Worm (Caenorhabditis elegans) whole organism, L1 larva: ENCODE results near the gene F44B9.5.

Experiments used
- F16B12.6 ChIP-seq: fragments of 150-350 bp; optimal IDR thresholded peaks from 2 replicates; lab custom pipeline; 2014; ENCODE audit warnings: missing biosample characterization, missing genetic modification characterization
- Y116A8C.19 ChIP-seq: sonication (generic microtip); optimal IDR thresholded peaks from 2 replicates; lab custom pipeline; 2016; ENCODE audit warnings: missing compliant biosample characterization, missing genetic modification characterization, borderline replicate concordance
- aha-1 ChIP-seq: fragments of 150-350 bp; optimal IDR thresholded peaks from 2 replicates; lab custom pipeline; 2014; ENCODE audit warnings: missing biosample characterization, missing genetic modification characterization
- ceh-63 ChIP-seq: fragments of 200-800 bp; sonication (Bioruptor generic); optimal IDR thresholded peaks from 2 replicates; lab custom pipeline; 2018; ENCODE audit warnings: mild to moderate bottlenecking, missing genetic modification characterization, missing compliant biosample characterization
- ceh-82 ChIP-seq, 3 experiments: fragments of 150-350 bp in 1 of 3; sonication (generic microtip) in 2 of 3; optimal IDR thresholded peaks; 2 replicates each; lab custom pipeline; 2014 to 2017; ENCODE audit warnings: missing biosample characterization in 3 of 3, missing genetic modification characterization in 3 of 3
- efl-1 ChIP-seq, 4 experiments: fragments of 150-350 bp; optimal IDR thresholded peaks in 3 of 4; peaks in 1 of 4; 1 replicate in 1 of 4; 2 replicates in 3 of 4; lab custom pipeline; 2014; ENCODE audit warnings: missing biosample characterization in 2 of 4, missing genetic modification characterization in 2 of 4, missing genetic modification reagents in 2 of 4
- efl-3 ChIP-seq: fragments of 200-800 bp; sonication (Bioruptor generic); optimal IDR thresholded peaks from 2 replicates; lab custom pipeline; 2018; ENCODE audit warnings: mild to moderate bottlenecking, missing genetic modification characterization, missing compliant biosample characterization
- egl-13 ChIP-seq: sonication (generic microtip); optimal IDR thresholded peaks from 2 replicates; lab custom pipeline; 2016; ENCODE audit warnings: missing genotype, missing genetic modification reagents, missing genetic modification characterization, missing compliant biosample characterization
- elt-3 ChIP-seq, 6 experiments: fragments of 150-350 bp in 1 of 6; sonication (generic microtip); optimal IDR thresholded peaks; 2 replicates each; lab custom pipeline; 2017 to 2018; ENCODE audit warnings: missing biosample characterization in 6 of 6, missing genetic modification characterization in 6 of 6, inconsistent platforms in 1 of 6
- fos-1 ChIP-seq: fragments of 150-350 bp; optimal IDR thresholded peaks from 2 replicates; lab custom pipeline; 2014; ENCODE audit warnings: missing biosample characterization, missing genetic modification characterization
- hlh-17 ChIP-seq: fragments of 200-800 bp; sonication (Bioruptor generic); optimal IDR thresholded peaks from 2 replicates; lab custom pipeline; 2018; ENCODE audit warnings: missing genetic modification characterization, mild to moderate bottlenecking, missing compliant biosample characterization, moderate library complexity, borderline replicate concordance
- hlh-4 ChIP-seq: sonication (generic microtip); optimal IDR thresholded peaks from 2 replicates; lab custom pipeline; 2016; ENCODE audit warnings: mild to moderate bottlenecking, missing genetic modification characterization, missing compliant biosample characterization
- irx-1 ChIP-seq: sonication (generic microtip); optimal IDR thresholded peaks from 2 replicates; lab custom pipeline; 2016; ENCODE audit warnings: missing genetic modification characterization, missing compliant biosample characterization
- isw-1 ChIP-seq: fragments of 200-800 bp; sonication (Bioruptor generic); IDR thresholded peaks from 2 replicates; pipeline ENCODE4 v1.3.6; 2022; ENCODE audit warnings: missing genetic modification characterization, missing compliant biosample characterization
- jun-1 ChIP-seq: fragments of 150-350 bp; optimal IDR thresholded peaks from 2 replicates; lab custom pipeline; 2014; ENCODE audit warnings: missing biosample characterization, missing genetic modification reagents, missing genetic modification characterization
- lin-35 ChIP-seq, 2 experiments: fragments of 150-350 bp; optimal IDR thresholded peaks; 2 replicates each; lab custom pipeline; 2014; ENCODE audit warnings: missing biosample characterization in 2 of 2, missing genetic modification characterization in 2 of 2, missing genetic modification reagents in 2 of 2
- lin-39 ChIP-seq: fragments of 150-350 bp; optimal IDR thresholded peaks from 2 replicates; lab custom pipeline; 2014; ENCODE audit warnings: missing biosample characterization, missing genetic modification reagents, missing genetic modification characterization
- mab-9 ChIP-seq: fragments of 200-800 bp; sonication (Bioruptor generic); IDR thresholded peaks from 2 replicates; pipeline ENCODE4 v1.3.6; 2022; ENCODE audit warnings: missing genetic modification reagents, missing genetic modification characterization, missing compliant biosample characterization
- mdl-1 ChIP-seq, 2 experiments: fragments of 150-350 bp; optimal IDR thresholded peaks; 2 replicates each; lab custom pipeline; 2014 to 2017; ENCODE audit warnings: missing biosample characterization in 2 of 2, missing genetic modification characterization in 2 of 2, inconsistent platforms in 1 of 2
- mef-2 ChIP-seq: fragments of 150-350 bp; optimal IDR thresholded peaks from 2 replicates; lab custom pipeline; 2014; ENCODE audit warnings: missing biosample characterization, missing genetic modification characterization
- nhr-12 ChIP-seq: sonication (generic microtip); optimal IDR thresholded peaks from 2 replicates; lab custom pipeline; 2017; ENCODE audit warnings: missing biosample characterization, missing genetic modification characterization
- nhr-20 ChIP-seq: sonication (generic microtip); optimal IDR thresholded peaks from 2 replicates; lab custom pipeline; 2016; ENCODE audit warnings: mild to moderate bottlenecking, missing genetic modification characterization, missing compliant biosample characterization
- nhr-237 ChIP-seq: fragments of 150-350 bp; optimal IDR thresholded peaks from 2 replicates; lab custom pipeline; 2014; ENCODE audit warnings: missing biosample characterization, missing genetic modification characterization
- nhr-28 ChIP-seq: fragments of 150-350 bp; optimal IDR thresholded peaks from 2 replicates; lab custom pipeline; 2014; ENCODE audit warnings: missing biosample characterization, missing genetic modification characterization
- nhr-71 ChIP-seq: sonication (generic microtip); optimal IDR thresholded peaks from 2 replicates; lab custom pipeline; 2016; ENCODE audit warnings: mild to moderate bottlenecking, missing genetic modification characterization, moderate library complexity, missing compliant biosample characterization
- nhr-77 ChIP-seq: fragments of 150-350 bp; optimal IDR thresholded peaks from 2 replicates; lab custom pipeline; 2014; ENCODE audit warnings: missing biosample characterization, missing genetic modification characterization
- nhr-84 ChIP-seq: sonication (generic microtip); optimal IDR thresholded peaks from 2 replicates; lab custom pipeline; 2017; ENCODE audit warnings: missing biosample characterization, missing genetic modification characterization
- nhr-90 ChIP-seq: sonication (generic microtip); optimal IDR thresholded peaks from 2 replicates; lab custom pipeline; 2016; ENCODE audit warnings: mild to moderate bottlenecking, missing genetic modification characterization, missing compliant biosample characterization; ENCODE audit not compliant: poor library complexity
- skn-1 ChIP-seq: fragments of 150-350 bp; optimal IDR thresholded peaks from 2 replicates; lab custom pipeline; 2014; ENCODE audit warnings: missing biosample characterization, missing genetic modification characterization
- snpc-4 ChIP-seq: fragments of 150-350 bp; optimal IDR thresholded peaks from 2 replicates; lab custom pipeline; 2014; ENCODE audit warnings: missing biosample characterization, missing genetic modification characterization
- sox-4 ChIP-seq: sonication (generic microtip); optimal IDR thresholded peaks from 2 replicates; lab custom pipeline; 2016; ENCODE audit warnings: missing genetic modification characterization, missing compliant biosample characterization
- sptf-1 ChIP-seq: fragments of 150-350 bp; optimal IDR thresholded peaks from 2 replicates; lab custom pipeline; 2014; ENCODE audit warnings: missing biosample characterization, missing genetic modification characterization
- sup-37 ChIP-seq: fragments of 200-800 bp; sonication (Bioruptor generic); optimal IDR thresholded peaks from 2 replicates; lab custom pipeline; 2018; ENCODE audit warnings: mild to moderate bottlenecking, missing genetic modification characterization, missing compliant biosample characterization
- unc-130 ChIP-seq: fragments of 150-350 bp; optimal IDR thresholded peaks from 2 replicates; lab custom pipeline; 2017; ENCODE audit warnings: missing biosample characterization, missing genetic modification characterization, inconsistent platforms
- unc-30 ChIP-seq: sonication (generic microtip); optimal IDR thresholded peaks from 2 replicates; lab custom pipeline; 2017; ENCODE audit warnings: missing biosample characterization, missing genetic modification characterization
- unc-62 ChIP-seq: fragments of 150-350 bp; optimal IDR thresholded peaks from 2 replicates; lab custom pipeline; 2014; ENCODE audit warnings: missing biosample characterization, missing genetic modification reagents, missing genetic modification characterization
- unc-98 ChIP-seq: fragments of 200-800 bp; sonication (Bioruptor generic); IDR thresholded peaks from 2 replicates; pipeline ENCODE4 v1.3.6; 2022; ENCODE audit warnings: missing genetic modification characterization, missing compliant biosample characterization
- vab-15 ChIP-seq: sonication (generic microtip); optimal IDR thresholded peaks from 2 replicates; lab custom pipeline; 2017; ENCODE audit warnings: missing genotype, mild to moderate bottlenecking, missing genetic modification characterization, missing compliant biosample characterization
- zag-1 ChIP-seq: fragments of 150-350 bp; optimal IDR thresholded peaks from 2 replicates; lab custom pipeline; 2014; ENCODE audit warnings: missing biosample characterization, missing genetic modification characterization
- ztf-11 ChIP-seq, 2 experiments: sonication (generic microtip); optimal IDR thresholded peaks; 2 replicates each; lab custom pipeline; 2016 to 2017; ENCODE audit warnings: missing genetic modification characterization in 2 of 2, missing biosample characterization in 1 of 2, missing compliant biosample characterization in 1 of 2

F44B9.5 gene

ce11 chrIII:8050944-8051343 is 34.6 kb upstream of the F44B9.5 start, which contains the start of gene K12H4.7 (continued):
- TF ChIP-seq lin-35 (GFP tag; optimal IDR thresholded peaks at IDR 0.05; lab: Kevin White, UChicago), result no peak
- TF ChIP-seq, all 84 proteins: peak for 4

- TF ChIP-seq irx-1 (tag; lab: Kevin White, UChicago) (no peak), efl-1 (optimal IDR thresholded peaks at IDR 0.05; lab: Kevin White, UChicago) (no peak), efl-1 (GFP tag; optimal IDR thresholded peaks at IDR 0.05 in 1 of 2; lab: Kevin White, UChicago) (peak in 1 of 2 experiments; percentile 12)
These were observed 31.1 kb upstream of the F44B9.5 start, which contains the start of gene K12H4.2 for ce11 chrIII:8047412-8047811. K12H4.2 (plus strand) TSS chrIII:8047712.

- TF ChIP-seq nhr-237 (tag; lab: Kevin White, UChicago) (no peak), unc-62 (no peak), unc-30 (tag; lab: Kevin White, UChicago) (no peak), aha-1 (tag; lab: Kevin White, UChicago) (no peak)
- TF ChIP-seq, all 84 proteins: peak for 0
These were observed 29.4 kb upstream of the F44B9.5 start, which contains the start of gene K12H4.3 for ce11 chrIII:8045734-8046133. K12H4.3 (plus strand) TSS chrIII:8046034.

- no peak for TF ChIP-seq efl-3 (GFP tag; lab: Kevin White, UChicago)
- no peak for TF ChIP-seq nhr-90 (tag; lab: Kevin White, UChicago)
- TF ChIP-seq hlh-4 (tag; lab: Kevin White, UChicago), result no peak
- no peak for TF ChIP-seq nhr-28
- no peak for TF ChIP-seq lin-39 (tag; lab: Kevin White, UChicago)
- no peak for TF ChIP-seq isw-1 (GFP tag; lab: Robert Waterston, UW)
- TF ChIP-seq nhr-71 (tag; lab: Kevin White, UChicago), result no peak
- no peak for TF ChIP-seq jun-1
- no peak for TF ChIP-seq zag-1 (tag; lab: Kevin White, UChicago)
- TF ChIP-seq vab-15 (tag; lab: Kevin White, UChicago), result no peak
- TF ChIP-seq, all 84 proteins: peak for 0
These were observed 28.4 kb upstream of the F44B9.5 start, which contains the start of gene spcs-3 for ce11 chrIII:8044717-8045116. spcs-3 (plus strand) TSS chrIII:8045017.

ce11 chrIII:8044187-8044586 is 27.8 kb upstream of the F44B9.5 start, which contains the start of gene K12H4.5:
K12H4.5 (plus strand) TSS chrIII:8044487.
- TF ChIP-seq snpc-4 (no peak), F16B12.6 (tag; lab: Kevin White, UChicago) (no peak), skn-1 (tag; lab: Kevin White, UChicago) (no peak), ztf-11 (tag; optimal IDR thresholded peaks at IDR 0.05; lab: Kevin White, UChicago) (no peak), unc-130 (tag; lab: Kevin White, UChicago) (no peak), hlh-17 (no peak), mef-2 (tag; lab: Kevin White, UChicago) (no peak), sup-37 (no peak)

- TF ChIP-seq mdl-1 (tag; optimal IDR thresholded peaks at IDR 0.05; lab: Kevin White, UChicago), result peak in 1 of 2 experiments; percentile 91
- peak; percentile 69 for TF ChIP-seq mef-2 (tag; lab: Kevin White, UChicago)
- peak; percentile 86 for TF ChIP-seq egl-13 (tag; lab: Kevin White, UChicago)
- TF ChIP-seq jun-1, result peak; percentile 97
- peak; percentile 50 for TF ChIP-seq unc-62
- peak; percentile 86 for TF ChIP-seq unc-98 (GFP tag; lab: Robert Waterston, UW)
- TF ChIP-seq lin-35 (GFP tag; optimal IDR thresholded peaks at IDR 0.05; lab: Kevin White, UChicago), result peak; percentile 93 to 97
- peak; percentile 97 for TF ChIP-seq zag-1 (tag; lab: Kevin White, UChicago)
- no peak for TF ChIP-seq efl-3 (GFP tag; lab: Kevin White, UChicago)
- TF ChIP-seq nhr-84, result no peak
- TF ChIP-seq fos-1 (tag; lab: Kevin White, UChicago), result peak; percentile 98
- TF ChIP-seq ceh-63, result peak; percentile 95
- peak; percentile 39 for TF ChIP-seq sup-37
- TF ChIP-seq elt-3 (tag; optimal IDR thresholded peaks at IDR 0.05; lab: Kevin White, UChicago), result peak; percentile 6 to 98 (median 74)
- TF ChIP-seq skn-1 (tag; lab: Kevin White, UChicago), result peak; percentile 97
- peak; percentile 99 for TF ChIP-seq ceh-82 (tag; optimal IDR thresholded peaks at IDR 0.05; lab: Kevin White, UChicago)
- TF ChIP-seq sptf-1, result no peak
- TF ChIP-seq nhr-77 (tag; lab: Kevin White, UChicago), result peak; percentile 99
- no peak for TF ChIP-seq nhr-12 (tag; lab: Kevin White, UChicago)
- peak; percentile 86 for TF ChIP-seq mab-9 (GFP tag; lab: Robert Waterston, UW)
- peak; percentile 69 for TF ChIP-seq lin-39 (tag; lab: Kevin White, UChicago)
- TF ChIP-seq sox-4 (tag; lab: Kevin White, UChicago), result peak; percentile 85
- TF ChIP-seq snpc-4, result peak; percentile 79
- peak; percentile 31 for TF ChIP-seq Y116A8C.19 (tag; lab: Kevin White, UChicago)
- TF ChIP-seq aha-1 (tag; lab: Kevin White, UChicago), result peak; percentile 54
- TF ChIP-seq isw-1 (GFP tag; lab: Robert Waterston, UW), result peak; percentile 96
- TF ChIP-seq efl-1 (optimal IDR thresholded peaks at IDR 0.05; lab: Kevin White, UChicago), result peak; percentile 96 to 98
- peak; percentile 87 to 98 for TF ChIP-seq efl-1 (GFP tag; optimal IDR thresholded peaks at IDR 0.05 in 1 of 2; lab: Kevin White, UChicago)
- TF ChIP-seq nhr-20 (tag; lab: Kevin White, UChicago), result peak; percentile 97
These were observed 27.4 kb upstream of the F44B9.5 start for ce11 chrIII:8043784-8044183.
